Fruit fly (Drosophila melanogaster): ENCODE results near the gene Taf3.

The Taf3 gene

DNA sequence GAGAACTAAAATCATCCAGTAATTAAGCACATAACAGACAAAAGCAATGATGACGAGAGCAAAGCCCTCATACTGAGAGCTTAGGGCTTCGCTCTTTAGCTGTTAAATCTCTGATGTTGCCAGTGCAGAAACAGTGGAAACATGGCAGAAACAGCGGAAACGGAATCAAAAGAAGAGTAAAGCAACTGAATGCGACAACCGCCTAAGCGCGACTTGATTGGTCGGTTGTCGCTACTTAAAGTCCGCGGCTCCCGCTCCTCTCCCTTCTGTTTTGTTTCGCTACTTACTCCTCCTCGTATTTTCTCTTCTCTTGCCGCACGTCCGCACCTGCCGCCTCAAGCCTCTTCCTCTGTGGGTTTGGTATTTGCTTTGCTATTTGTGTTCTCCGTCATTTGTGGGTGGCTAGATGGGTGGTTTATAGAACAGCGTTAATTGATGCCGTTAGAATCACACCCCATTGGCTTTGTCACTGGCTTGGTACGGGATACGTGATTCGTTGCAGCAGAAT lies 38.5 kb upstream of the Taf3 start (continued):
- no peak for TF ChIP-seq CG2116 (GFP tag; optimal IDR thresholded peaks at IDR 0.05)
- peak; percentile 13 for TF ChIP-seq CG10543 (GFP tag; optimal IDR thresholded peaks at IDR 0.05)
- TF ChIP-seq Med (GFP tag) = peak; percentile 75
- TF ChIP-seq TFAM (GFP tag; optimal IDR thresholded peaks at IDR 0.05) = no peak
- peak; percentile 18 for TF ChIP-seq sd (tag; optimal IDR thresholded peaks at IDR 0.05)
- TF ChIP-seq caup (GFP tag; optimal IDR thresholded peaks at IDR 0.05; ENCODE audit: severe bottlenecking) = no peak
- TF ChIP-seq CG11504 (tag; optimal IDR thresholded peaks at IDR 0.05) = peak; percentile 12
- 0 out of 2 replicates have a peak, but pooled peaks have one; percentile 9 for TF ChIP-seq seq (GFP tag; IDR thresholded peaks at IDR 0.05)
- TF ChIP-seq Neu2 (GFP tag; optimal IDR thresholded peaks at IDR 0.05; ENCODE audit: borderline replicate concordance) = no peak
- TF ChIP-seq Jarid2 (GFP tag; optimal IDR thresholded peaks at IDR 0.05) = peak; percentile 29
- TF ChIP-seq bbx (GFP tag; IDR thresholded peaks at IDR 0.05; ENCODE audit: partially characterized antibody) = 0 out of 2 replicates have a peak, but pooled peaks have one; percentile 14
- TF ChIP-seq CG10274 (GFP tag; optimal IDR thresholded peaks at IDR 0.05) = peak; percentile 51
- peak; percentile 27 for TF ChIP-seq mirr (GFP tag; optimal IDR thresholded peaks at IDR 0.05)
- TF ChIP-seq peb (GFP tag; IDR thresholded peaks at IDR 0.05) = no peak
- TF ChIP-seq CG10321 (GFP tag; IDR thresholded peaks at IDR 0.05) = 0 out of 2 replicates have a peak, but pooled peaks have one; percentile 12
- TF ChIP-seq CG14860 (GFP tag; IDR thresholded peaks at IDR 0.05; ENCODE audit: partially characterized antibody) = 0 out of 3 replicates have a peak, but pooled peaks have one; percentile 11
- TF ChIP-seq CG32532 (GFP tag; IDR thresholded peaks at IDR 0.05) = 0 out of 2 replicates have a peak, but pooled peaks have one; percentile 37
- peak; percentile 50; the same call in 1 of the 3 replicates for TF ChIP-seq CG7357 (GFP tag; IDR thresholded peaks at IDR 0.05)
- TF ChIP-seq kah (GFP tag; optimal IDR thresholded peaks at IDR 0.05) = no peak
- no peak for TF ChIP-seq row (GFP tag; IDR thresholded peaks at IDR 0.05)
- TF ChIP-seq CG8924 (tag; optimal IDR thresholded peaks at IDR 0.05) = no peak
- peak; percentile 88 for TF ChIP-seq CG3163 (GFP tag; optimal IDR thresholded peaks at IDR 0.05)
- TF ChIP-seq Nf-YB (GFP tag; optimal IDR thresholded peaks at IDR 0.05) = peak; percentile 93
- 0 out of 3 replicates have a peak, but pooled peaks have one; percentile 64 for TF ChIP-seq CG2199 (GFP tag; IDR thresholded peaks at IDR 0.05)
- peak; percentile 76 for TF ChIP-seq abd-A (tag; optimal IDR thresholded peaks at IDR 0.05)
- no peak for TF ChIP-seq Dfd (GFP tag; optimal IDR thresholded peaks at IDR 0.05)
- TF ChIP-seq crol (GFP tag; IDR thresholded peaks at IDR 0.05) = peak; percentile 77
- TF ChIP-seq Dbx (GFP tag; IDR thresholded peaks at IDR 0.05) = peak; percentile 59; the same call in 1 of the 3 replicates
- peak; percentile 9 for TF ChIP-seq jing (GFP tag; optimal IDR thresholded peaks at IDR 0.05)
- TF ChIP-seq CG30403 (GFP tag; optimal IDR thresholded peaks at IDR 0.05) = no peak
- TF ChIP-seq Nf-YC (tag; optimal IDR thresholded peaks at IDR 0.05) = peak; percentile 96

DNA sequence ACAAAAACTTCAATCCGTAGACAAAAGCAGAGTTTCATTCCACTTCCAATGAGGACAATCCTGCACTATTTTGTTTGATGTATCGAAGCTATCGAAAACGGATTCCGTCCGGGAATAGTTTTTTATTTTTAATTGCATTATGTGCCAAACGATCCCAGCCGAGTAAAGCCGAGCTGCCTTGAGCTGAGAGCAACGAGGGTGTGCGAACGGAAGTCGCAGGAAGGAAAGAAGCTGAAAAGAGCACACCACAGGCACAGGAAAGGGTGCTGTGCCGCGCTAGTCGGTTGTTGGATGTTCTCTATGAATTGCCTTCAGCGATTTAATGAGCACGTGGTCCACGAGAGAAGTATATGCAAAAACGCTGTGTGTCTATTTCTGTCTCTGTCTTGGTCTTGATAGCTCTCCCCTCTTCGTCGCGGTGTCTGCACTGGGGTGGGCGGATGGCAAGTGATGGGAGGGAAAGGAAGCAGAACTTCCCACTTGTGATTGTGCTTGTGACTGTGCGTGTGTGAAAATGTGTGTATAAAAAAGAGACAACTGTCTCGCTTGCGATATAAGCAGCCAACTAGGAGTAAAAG lies 36.0 kb upstream of the Taf3 start:
- peak; percentile 64 for TF ChIP-seq ash1 (GFP tag; optimal IDR thresholded peaks at IDR 0.05)
- peak; percentile 85 for TF ChIP-seq Deaf1 (tag; optimal IDR thresholded peaks at IDR 0.05)
- TF ChIP-seq Nf-YC (tag; optimal IDR thresholded peaks at IDR 0.05) = peak; percentile 94
- no peak for TF ChIP-seq YL-1 (GFP tag; optimal IDR thresholded peaks at IDR 0.05)
- TF ChIP-seq CG12744 (GFP tag; optimal IDR thresholded peaks at IDR 0.05) = no peak
- TF ChIP-seq CG6272 (GFP tag; IDR thresholded peaks at IDR 0.05) = no peak
- no peak for TF ChIP-seq CG6813 (GFP tag; optimal IDR thresholded peaks at IDR 0.05)
- no peak for TF ChIP-seq CG10654 (GFP tag; optimal IDR thresholded peaks at IDR 0.05)
- TF ChIP-seq CG2889 (GFP tag; IDR thresholded peaks at IDR 0.05) = no peak
- TF ChIP-seq bsh (GFP tag; optimal IDR thresholded peaks at IDR 0.05) = no peak
- TF ChIP-seq lov (optimal IDR thresholded peaks at IDR 0.05) = no peak
- TF ChIP-seq lov (GFP tag; IDR thresholded peaks at IDR 0.05) = no peak
- TF ChIP-seq fru (optimal IDR thresholded peaks at IDR 0.05) = no peak
- no peak for TF ChIP-seq NC2β (GFP tag; optimal IDR thresholded peaks at IDR 0.05)
- peak; percentile 43 for TF ChIP-seq kni (GFP tag; optimal IDR thresholded peaks at IDR 0.05)
- peak; percentile 93; the same call in 1 of the 2 replicates for TF ChIP-seq crol (GFP tag; IDR thresholded peaks at IDR 0.05)
- TF ChIP-seq Dek (tag; optimal IDR thresholded peaks at IDR 0.05) = no peak
- TF ChIP-seq Max (GFP tag; optimal IDR thresholded peaks at IDR 0.05) = no peak
- TF ChIP-seq toy (GFP tag; IDR thresholded peaks at IDR 0.05) = no peak
- no peak for TF ChIP-seq twi (tag; optimal IDR thresholded peaks at IDR 0.05)
- TF ChIP-seq Dbx (GFP tag; IDR thresholded peaks at IDR 0.05) = 0 out of 3 replicates have a peak, but pooled peaks have one; percentile 38
- no peak for TF ChIP-seq al (GFP tag; IDR thresholded peaks at IDR 0.05)
